Fruit fly (Drosophila melanogaster) whole organism, prepupa: Measurements from ENCODE around the gene CG33325.

Source experiments
- CG10631 ChIP-seq: fragments of 200-800 bp; sonication (Bioruptor generic); optimal IDR thresholded peaks from 2 replicates; lab custom pipeline; 2016; ENCODE audit warnings: missing biosample characterization, missing genetic modification characterization
- CG10669 ChIP-seq: fragments of 200-800 bp; sonication (Bioruptor generic); optimal IDR thresholded peaks from 3 replicates; lab custom pipeline; 2018; ENCODE audit warnings: missing biosample characterization, mild to moderate bottlenecking, missing genetic modification characterization, moderate library complexity
- CG11294 ChIP-seq: fragments of 200-800 bp; sonication (Bioruptor generic); IDR thresholded peaks from 2 replicates; pipeline ENCODE4 v1.3.6; 2022; ENCODE audit warnings: missing biosample characterization, missing genetic modification characterization
- CG11762 ChIP-seq: fragments of 200-800 bp; sonication (Bioruptor generic); optimal IDR thresholded peaks from 3 replicates; lab custom pipeline; 2016; ENCODE audit warnings: missing biosample characterization, missing genetic modification characterization; ENCODE audit not compliant: insufficient read depth
- CG11902 ChIP-seq: fragments of 200-800 bp; sonication (Bioruptor generic); optimal IDR thresholded peaks from 3 replicates; lab custom pipeline; 2016; ENCODE audit warnings: missing biosample characterization, missing genetic modification characterization
- CG15336 ChIP-seq: fragments of 200-800 bp; sonication (Bioruptor generic); IDR thresholded peaks from 2 replicates; pipeline ENCODE4 v1.3.6; 2022; ENCODE audit warnings: missing biosample characterization, missing genetic modification characterization
- CG1621 ChIP-seq: fragments of 200-800 bp; sonication (Bioruptor generic); optimal IDR thresholded peaks from 3 replicates; lab custom pipeline; 2018; ENCODE audit warnings: missing biosample characterization, mild to moderate bottlenecking, missing genetic modification characterization
- CG16779 ChIP-seq: fragments of 200-800 bp; sonication (Bioruptor generic); optimal IDR thresholded peaks from 3 replicates; lab custom pipeline; 2017; ENCODE audit warnings: missing biosample characterization, mild to moderate bottlenecking, missing genetic modification characterization
- CG3032 ChIP-seq: fragments of 200-800 bp; optimal IDR thresholded peaks from 2 replicates; lab custom pipeline; 2019; ENCODE audit warnings: missing biosample characterization, mild to moderate bottlenecking, missing genetic modification characterization, moderate library complexity
- CG31627 ChIP-seq: fragments of 200-800 bp; sonication (Bioruptor generic); optimal IDR thresholded peaks from 3 replicates; lab custom pipeline; 2016; ENCODE audit warnings: missing biosample characterization, missing genetic modification characterization
- CG32006 ChIP-seq: fragments of 200-800 bp; sonication (Bioruptor generic); optimal IDR thresholded peaks from 3 replicates; lab custom pipeline; 2017; ENCODE audit warnings: missing biosample characterization, mild to moderate bottlenecking, missing genetic modification characterization
- CG34406 ChIP-seq: fragments of 200-800 bp; sonication (Bioruptor generic); optimal IDR thresholded peaks from 3 replicates; lab custom pipeline; 2016; ENCODE audit warnings: missing biosample characterization, missing genetic modification characterization
- CG3919 ChIP-seq: fragments of 200-800 bp; sonication (Bioruptor generic); optimal IDR thresholded peaks from 3 replicates; lab custom pipeline; 2016; ENCODE audit warnings: missing biosample characterization, missing genetic modification characterization
- CG4318 ChIP-seq: fragments of 200-800 bp; sonication (Bioruptor generic); optimal IDR thresholded peaks from 3 replicates; lab custom pipeline; 2017; ENCODE audit warnings: missing biosample characterization, mild to moderate bottlenecking, missing genetic modification characterization
- CG6276 ChIP-seq: fragments of 200-800 bp; sonication (Bioruptor generic); optimal IDR thresholded peaks from 2 replicates; lab custom pipeline; 2017; ENCODE audit warnings: missing biosample characterization, mild to moderate bottlenecking, missing genetic modification characterization
- CG6808 ChIP-seq: fragments of 200-800 bp; sonication (Bioruptor generic); optimal IDR thresholded peaks from 3 replicates; lab custom pipeline; 2017; ENCODE audit warnings: missing biosample characterization, missing genetic modification characterization, mild to moderate bottlenecking, moderate library complexity, missing genetic modification reagents
- CG6854 ChIP-seq: fragments of 200-800 bp; sonication (Bioruptor generic); optimal IDR thresholded peaks from 2 replicates; lab custom pipeline; 2017; ENCODE audit warnings: missing biosample characterization, mild to moderate bottlenecking, missing genetic modification characterization
- CG7368 ChIP-seq: fragments of 200-800 bp; sonication (Bioruptor generic); optimal IDR thresholded peaks from 3 replicates; lab custom pipeline; 2016; ENCODE audit warnings: missing biosample characterization, missing genetic modification characterization
- CG8119 ChIP-seq: fragments of 200-800 bp; sonication (Bioruptor generic); IDR thresholded peaks from 3 replicates; pipeline ENCODE4 v1.3.6; 2022; ENCODE audit warnings: missing biosample characterization, missing genetic modification characterization
- CG8319 ChIP-seq: fragments of 200-800 bp; sonication (Bioruptor generic); optimal IDR thresholded peaks from 3 replicates; lab custom pipeline; 2016; ENCODE audit warnings: missing biosample characterization, missing genetic modification characterization
- CG8632 ChIP-seq: fragments of 200-800 bp; sonication (Bioruptor generic); optimal IDR thresholded peaks from 3 replicates; lab custom pipeline; 2016; ENCODE audit warnings: missing biosample characterization, missing genetic modification characterization
- CG9139 ChIP-seq: fragments of 200-800 bp; sonication (Bioruptor generic); optimal IDR thresholded peaks from 3 replicates; lab custom pipeline; 2017; ENCODE audit warnings: missing biosample characterization, mild to moderate bottlenecking, missing genetic modification characterization
- Eip75B ChIP-seq: fragments of 200-800 bp; sonication (Bioruptor generic); optimal IDR thresholded peaks from 3 replicates; lab custom pipeline; 2016; ENCODE audit warnings: missing biosample characterization, missing genetic modification characterization
- Eip78C ChIP-seq: fragments of 200-800 bp; sonication (Bioruptor generic); peaks from one replicate; lab custom pipeline; 2016; ENCODE audit warnings: missing biosample characterization, missing genetic modification characterization
- Eip93F ChIP-seq: fragments of 200-800 bp; sonication (Bioruptor generic); optimal IDR thresholded peaks from 2 replicates; lab custom pipeline; 2016; ENCODE audit warnings: missing biosample characterization, mild to moderate bottlenecking, missing genetic modification characterization
- Ets96B ChIP-seq: fragments of 200-800 bp; optimal IDR thresholded peaks from 2 replicates; lab custom pipeline; 2019; ENCODE audit warnings: missing biosample characterization, mild to moderate bottlenecking, missing genetic modification characterization, moderate library complexity
- Gug ChIP-seq: fragments of 200-800 bp; sonication (Bioruptor generic); IDR thresholded peaks from 2 replicates; pipeline ENCODE4 v1.3.6; 2022; ENCODE audit warnings: missing biosample characterization, missing genetic modification characterization
- Hr39 ChIP-seq: fragments of 200-800 bp; sonication (Bioruptor generic); optimal IDR thresholded peaks from 2 replicates; lab custom pipeline; 2016; ENCODE audit warnings: missing biosample characterization, missing genetic modification characterization
- Hr4 ChIP-seq: fragments of 200-800 bp; sonication (Bioruptor generic); optimal IDR thresholded peaks from 3 replicates; lab custom pipeline; 2016; ENCODE audit warnings: missing biosample characterization, missing genetic modification characterization
- Lpt ChIP-seq: fragments of 200-800 bp; sonication (Bioruptor generic); optimal IDR thresholded peaks from 3 replicates; lab custom pipeline; 2016; ENCODE audit warnings: missing biosample characterization, missing genetic modification characterization
- Met ChIP-seq: fragments of 200-800 bp; sonication (Bioruptor generic); optimal IDR thresholded peaks from 3 replicates; lab custom pipeline; 2016; ENCODE audit warnings: missing biosample characterization, missing genetic modification characterization
- OdsH ChIP-seq: fragments of 200-800 bp; sonication (Bioruptor generic); optimal IDR thresholded peaks from 3 replicates; lab custom pipeline; 2016; ENCODE audit warnings: missing biosample characterization, missing genetic modification characterization
- Smox ChIP-seq: fragments of 200-800 bp; sonication (Bioruptor generic); optimal IDR thresholded peaks from 3 replicates; lab custom pipeline; 2016; ENCODE audit warnings: missing biosample characterization, missing genetic modification characterization
- Sox102F ChIP-seq: fragments of 200-800 bp; sonication (Bioruptor generic); optimal IDR thresholded peaks from 2 replicates; lab custom pipeline; 2016; ENCODE audit warnings: missing biosample characterization, mild to moderate bottlenecking, missing genetic modification characterization
- Sox14 ChIP-seq: fragments of 200-800 bp; sonication (Bioruptor generic); optimal IDR thresholded peaks from 3 replicates; lab custom pipeline; 2016; ENCODE audit warnings: missing biosample characterization, missing genetic modification characterization
- Sox15 ChIP-seq: fragments of 200-800 bp; sonication (Bioruptor generic); optimal IDR thresholded peaks from 3 replicates; lab custom pipeline; 2016; ENCODE audit warnings: missing biosample characterization, missing genetic modification characterization
- achi ChIP-seq: fragments of 200-800 bp; sonication (Bioruptor generic); optimal IDR thresholded peaks from 3 replicates; lab custom pipeline; 2016; ENCODE audit warnings: missing biosample characterization, missing genetic modification characterization
- dac ChIP-seq: fragments of 200-800 bp; sonication (Bioruptor generic); optimal IDR thresholded peaks from 2 replicates; lab custom pipeline; 2017; ENCODE audit warnings: missing biosample characterization, mild to moderate bottlenecking, missing genetic modification characterization
- eg ChIP-seq: fragments of 200-800 bp; sonication (Bioruptor generic); IDR thresholded peaks from 3 replicates; pipeline ENCODE4 v1.3.6; 2022; ENCODE audit warnings: missing biosample characterization, missing genetic modification characterization
- esn ChIP-seq: fragments of 200-800 bp; sonication (Bioruptor generic); optimal IDR thresholded peaks from 2 replicates; lab custom pipeline; 2016; ENCODE audit warnings: missing biosample characterization, mild to moderate bottlenecking, missing genetic modification characterization, moderate library complexity
- fd59A ChIP-seq: fragments of 200-800 bp; sonication (Bioruptor generic); optimal IDR thresholded peaks from 2 replicates; lab custom pipeline; 2017; ENCODE audit warnings: missing biosample characterization, mild to moderate bottlenecking, missing genetic modification characterization, missing genetic modification reagents
- lz ChIP-seq: fragments of 200-800 bp; sonication (Bioruptor generic); optimal IDR thresholded peaks from 3 replicates; lab custom pipeline; 2016; ENCODE audit warnings: missing biosample characterization, missing genetic modification characterization
- pdm3 ChIP-seq: fragments of 200-800 bp; sonication (Bioruptor generic); optimal IDR thresholded peaks from 3 replicates; lab custom pipeline; 2016; ENCODE audit warnings: missing biosample characterization, missing genetic modification characterization
- salr ChIP-seq, 2 experiments: fragments of 200-800 bp; sonication (Bioruptor generic); optimal IDR thresholded peaks; 3 replicates each; lab custom pipeline; 2016 to 2018; ENCODE audit warnings: missing biosample characterization in 2 of 2, missing genetic modification characterization in 2 of 2, mild to moderate bottlenecking in 1 of 2
- spab ChIP-seq: fragments of 200-800 bp; sonication (Bioruptor generic); optimal IDR thresholded peaks from 2 replicates; lab custom pipeline; 2017; ENCODE audit warnings: missing biosample characterization, mild to moderate bottlenecking, missing genetic modification characterization, missing genetic modification reagents
- ss ChIP-seq, 2 experiments: fragments of 200-800 bp; sonication (Bioruptor generic); optimal IDR thresholded peaks; 2 replicates in 1 of 2; 3 replicates in 1 of 2; lab custom pipeline; 2017 to 2018; ENCODE audit warnings: mild to moderate bottlenecking in 2 of 2, missing biosample characterization in 2 of 2, missing genetic modification characterization in 2 of 2, moderate library complexity in 1 of 2
- topi ChIP-seq: fragments of 200-800 bp; sonication (Bioruptor generic); optimal IDR thresholded peaks from 3 replicates; lab custom pipeline; 2016; ENCODE audit warnings: missing biosample characterization, missing genetic modification characterization

CG33325 gene

DNA sequence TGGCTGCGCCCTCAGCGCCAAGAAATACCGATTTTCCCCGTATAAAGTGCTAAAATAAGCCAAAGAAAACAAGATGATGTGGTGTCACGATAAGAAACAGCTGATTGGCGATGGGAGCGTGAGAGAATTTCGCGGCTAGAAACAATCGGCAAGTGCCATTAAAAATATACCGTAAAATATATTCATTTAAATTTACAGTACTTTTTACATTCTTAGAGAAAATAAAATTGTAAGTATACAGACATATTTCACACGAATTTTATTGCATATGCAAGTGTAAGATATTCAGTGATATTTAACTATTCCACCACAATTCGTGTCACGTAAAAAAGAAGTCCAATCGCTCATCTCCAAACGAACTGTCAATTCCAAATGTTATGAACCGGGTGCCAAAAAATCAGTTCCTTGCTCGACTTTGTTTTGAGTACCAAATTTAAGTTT lies 3.3 kb downstream of the CG33325 start, which contains the start of the genes Unc50, CG11755 and CG8043 (continued):
- peak; percentile 41 for TF ChIP-seq CG8319 (GFP tag; lab: Kevin White, UChicago)
- peak; percentile 34 for TF ChIP-seq CG7368 (GFP tag; lab: Kevin White, UChicago)
- TF ChIP-seq CG3919: peak; percentile 74
- no peak for TF ChIP-seq CG6276
- TF ChIP-seq CG10631 (GFP tag; lab: Kevin White, UChicago): peak; percentile 77
- TF ChIP-seq CG32006 (GFP tag; lab: Kevin White, UChicago): peak; percentile 68
- peak; percentile 51; the same call in 1 of the 3 replicates for TF ChIP-seq CG8119 (GFP tag; lab: Robert Waterston, UW)
- peak; percentile 77 for TF ChIP-seq pdm3 (GFP tag; lab: Kevin White, UChicago)
- no peak for TF ChIP-seq CG4318 (GFP tag; lab: Kevin White, UChicago)
- TF ChIP-seq fd59A (GFP tag; lab: Kevin White, UChicago): peak; percentile 33
- no peak for TF ChIP-seq CG1621 (tag; lab: Kevin White, UChicago)
- peak; percentile 52; the same call in 2 of the 3 replicates for TF ChIP-seq eg
- TF ChIP-seq Ets96B (tag; lab: Kevin White, UChicago): peak; percentile 74
- TF ChIP-seq Hr4 (GFP tag; lab: Kevin White, UChicago): peak; percentile 79
- peak; percentile 81 for TF ChIP-seq Smox (GFP tag; lab: Kevin White, UChicago)
- peak; percentile 83 for TF ChIP-seq Sox14
- peak; percentile 56 for TF ChIP-seq CG34406 (GFP tag; lab: Kevin White, UChicago)
- peak; percentile 14 for TF ChIP-seq Lpt
- TF ChIP-seq lz (GFP tag; lab: Kevin White, UChicago): peak; percentile 83
- peak; percentile 56 for TF ChIP-seq Eip93F (GFP tag; lab: Kevin White, UChicago)
- peak; percentile 44 for TF ChIP-seq CG8632 (GFP tag; lab: Kevin White, UChicago)
- no peak for TF ChIP-seq ss (GFP tag; optimal IDR thresholded peaks at IDR 0.05; lab: Kevin White, UChicago)
- peak; percentile 62 for TF ChIP-seq Sox15 (GFP tag; lab: Kevin White, UChicago)
- TF ChIP-seq CG31627 (GFP tag; lab: Kevin White, UChicago): peak; percentile 80
- TF ChIP-seq CG11762: peak; percentile 63
- peak; percentile 51 for TF ChIP-seq CG10669
- TF ChIP-seq salr (GFP tag; optimal IDR thresholded peaks at IDR 0.05; lab: Kevin White, UChicago): peak in 1 of 2 experiments; percentile 24
- peak; percentile 98 for TF ChIP-seq achi (GFP tag; lab: Kevin White, UChicago)
- TF ChIP-seq dac: peak; percentile 40
- TF ChIP-seq CG6808 (GFP tag; lab: Kevin White, UChicago): no peak
- TF ChIP-seq CG11902 (GFP tag; lab: Kevin White, UChicago): peak; percentile 54
- no peak; the same call in 1 of the 2 replicates for TF ChIP-seq CG15336 (GFP tag; lab: Robert Waterston, UW)
- no peak for TF ChIP-seq spab (GFP tag; lab: Kevin White, UChicago)
- TF ChIP-seq topi (GFP tag; lab: Kevin White, UChicago): peak; percentile 82
- no peak; the same call in 1 of the 2 replicates for TF ChIP-seq CG11294 (GFP tag; lab: Robert Waterston, UW)
- TF ChIP-seq Hr39 (GFP tag; lab: Kevin White, UChicago): peak; percentile 79
- TF ChIP-seq CG16779 (tag; lab: Kevin White, UChicago): no peak
- peak; percentile 60; the same call in 1 of the 2 replicates for TF ChIP-seq Gug (GFP tag; lab: Robert Waterston, UW)

DNA sequence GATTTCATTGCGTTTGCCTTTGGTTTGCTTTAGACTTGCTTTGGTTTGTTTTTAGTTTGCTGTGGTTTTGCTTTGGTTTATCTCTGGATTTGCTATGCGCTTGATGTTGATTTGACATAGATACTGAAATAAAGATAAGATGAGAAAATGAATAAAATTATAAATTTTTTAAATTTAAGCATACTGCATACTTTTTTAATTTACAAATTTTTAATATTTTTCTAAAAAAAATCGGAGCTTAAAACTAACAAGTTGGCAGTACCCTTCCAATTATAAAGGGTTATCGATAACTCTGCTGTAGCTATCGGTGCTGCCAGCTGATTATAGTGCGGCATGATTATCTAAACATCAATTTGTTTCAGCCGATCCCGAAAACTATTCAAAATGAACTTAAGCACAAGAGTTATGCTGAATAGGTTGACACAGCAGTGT lies 6.0 kb downstream of the CG33325 start, which contains the start of gene mRpL19:
Gene mRpL19 (plus strand): TSS at position 307 of the 432 bp plus-strand sequence.
- TF ChIP-seq Hr4 (GFP tag; lab: Kevin White, UChicago): peak; percentile 9
- TF ChIP-seq esn (GFP tag; lab: Kevin White, UChicago): peak; percentile 31
- peak; percentile 46 for TF ChIP-seq CG3032 (tag; lab: Kevin White, UChicago)
- peak; percentile 6 for TF ChIP-seq Met (GFP tag; lab: Kevin White, UChicago)
- TF ChIP-seq Hr39 (GFP tag; lab: Kevin White, UChicago): no peak
- TF ChIP-seq CG6276: no peak
- peak; percentile 30 for TF ChIP-seq Smox (GFP tag; lab: Kevin White, UChicago)
- TF ChIP-seq CG15336 (GFP tag; lab: Robert Waterston, UW): peak; percentile 10; the same call in 1 of the 2 replicates
- TF ChIP-seq Sox14: peak; percentile 9
- TF ChIP-seq Sox102F (GFP tag; lab: Kevin White, UChicago): peak; percentile 1
- TF ChIP-seq CG4318 (GFP tag; lab: Kevin White, UChicago): no peak
- TF ChIP-seq Eip75B (GFP tag; lab: Kevin White, UChicago): peak; percentile 1
- TF ChIP-seq Gug (GFP tag; lab: Robert Waterston, UW): no peak
- no peak for TF ChIP-seq CG6854 (GFP tag; lab: Kevin White, UChicago)
- TF ChIP-seq OdsH (GFP tag; lab: Kevin White, UChicago): peak; percentile 13
- TF ChIP-seq Eip78C (GFP tag; lab: Kevin White, UChicago): peak; percentile 85
- TF ChIP-seq CG9139 (GFP tag; lab: Kevin White, UChicago): no peak
- peak; percentile 30 for TF ChIP-seq Ets96B (tag; lab: Kevin White, UChicago)
